Worm (Caenorhabditis elegans) whole organism, L2 larva: ENCODE measurements around the gene Y41D4A.3.

Experiments used
- C34F6.9 ChIP-seq: fragments of 150-350 bp; optimal IDR thresholded peaks from 2 replicates; lab custom pipeline; 2014; ENCODE audit warnings: missing biosample characterization, missing genetic modification characterization
- F13H6.1 ChIP-seq: sonication (generic microtip); optimal IDR thresholded peaks from 2 replicates; lab custom pipeline; 2016; ENCODE audit warnings: missing genetic modification characterization, missing compliant biosample characterization
- R02D3.7 ChIP-seq: fragments of 150-350 bp; optimal IDR thresholded peaks from 2 replicates; lab custom pipeline; 2014; ENCODE audit warnings: missing biosample characterization, missing genetic modification characterization
- Y55F3AM.14 ChIP-seq: fragments of 200-800 bp; sonication (Bioruptor generic); optimal IDR thresholded peaks from 2 replicates; lab custom pipeline; 2018; ENCODE audit warnings: mild to moderate bottlenecking, missing genetic modification characterization, missing compliant biosample characterization
- ZK546.5 ChIP-seq: sonication (generic microtip); optimal IDR thresholded peaks from 2 replicates; lab custom pipeline; 2017; ENCODE audit warnings: missing biosample characterization, missing genetic modification characterization
- alr-1 ChIP-seq: fragments of 150-350 bp; optimal IDR thresholded peaks from 2 replicates; lab custom pipeline; 2014; ENCODE audit warnings: missing biosample characterization, missing genetic modification characterization
- aly-2 ChIP-seq: fragments of 150-350 bp; optimal IDR thresholded peaks from 2 replicates; lab custom pipeline; 2014; ENCODE audit warnings: missing biosample characterization, missing genetic modification characterization
- ama-1 ChIP-seq: fragments of 150-350 bp; optimal IDR thresholded peaks from 2 replicates; lab custom pipeline; 2018; ENCODE audit warnings: inconsistent platforms
- blmp-1 ChIP-seq: sonication (generic microtip); optimal IDR thresholded peaks from 2 replicates; lab custom pipeline; 2017; ENCODE audit warnings: missing genetic modification characterization, mild to moderate bottlenecking, missing compliant biosample characterization, antibody characterized with exemption, moderate library complexity; ENCODE audit not compliant: insufficient read depth
- ceh-16 ChIP-seq: fragments of 150-350 bp; optimal IDR thresholded peaks from 2 replicates; lab custom pipeline; 2014; ENCODE audit warnings: missing biosample characterization, missing genetic modification characterization
- ceh-82 ChIP-seq: fragments of 150-350 bp; optimal IDR thresholded peaks from 2 replicates; lab custom pipeline; 2014; ENCODE audit warnings: missing biosample characterization, missing genetic modification characterization
- crh-2 ChIP-seq: sonication (generic microtip); optimal IDR thresholded peaks from 2 replicates; lab custom pipeline; 2017; ENCODE audit warnings: missing biosample characterization, missing genetic modification characterization
- dmd-4 ChIP-seq: sonication (generic microtip); optimal IDR thresholded peaks from 2 replicates; lab custom pipeline; 2017; ENCODE audit warnings: missing biosample characterization, missing genetic modification characterization
- egl-27 ChIP-seq: sonication (generic microtip); optimal IDR thresholded peaks from 3 replicates; lab custom pipeline; 2017; ENCODE audit warnings: missing biosample characterization, missing genetic modification reagents, missing genetic modification characterization
- elt-1 ChIP-seq: fragments of 150-350 bp; optimal IDR thresholded peaks from 2 replicates; lab custom pipeline; 2014; ENCODE audit warnings: missing biosample characterization, missing genetic modification characterization
- elt-3 ChIP-seq: sonication (generic microtip); optimal IDR thresholded peaks from 2 replicates; lab custom pipeline; 2017; ENCODE audit warnings: missing biosample characterization, missing genetic modification characterization
- fos-1 ChIP-seq: fragments of 150-350 bp; optimal IDR thresholded peaks from 2 replicates; lab custom pipeline; 2014; ENCODE audit warnings: missing biosample characterization, missing genetic modification characterization
- lin-11 ChIP-seq: fragments of 150-350 bp; sonication (generic microtip); optimal IDR thresholded peaks from 2 replicates; lab custom pipeline; 2014; ENCODE audit warnings: missing biosample characterization, missing genetic modification characterization, inconsistent platforms, mixed read lengths
- lin-13 ChIP-seq: fragments of 150-350 bp; optimal IDR thresholded peaks from 2 replicates; lab custom pipeline; 2014; ENCODE audit warnings: missing biosample characterization, missing genetic modification reagents, missing genetic modification characterization
- lin-39 ChIP-seq: fragments of 150-350 bp; optimal IDR thresholded peaks from 2 replicates; lab custom pipeline; 2014; ENCODE audit warnings: missing biosample characterization, missing genetic modification reagents, missing genetic modification characterization
- lsy-2 ChIP-seq, 2 experiments: fragments of 150-350 bp in 1 of 2; sonication (generic microtip) in 1 of 2; optimal IDR thresholded peaks; 2 replicates each; lab custom pipeline; 2014 to 2017; ENCODE audit warnings: missing biosample characterization in 2 of 2, missing genetic modification characterization in 2 of 2
- mab-5 ChIP-seq: fragments of 150-350 bp; optimal IDR thresholded peaks from 2 replicates; lab custom pipeline; 2014; ENCODE audit warnings: missing biosample characterization, missing genetic modification characterization
- mbf-1 ChIP-seq: sonication (generic microtip); optimal IDR thresholded peaks from 2 replicates; lab custom pipeline; 2017; ENCODE audit warnings: missing biosample characterization, missing genetic modification characterization
- mdl-1 ChIP-seq, 2 experiments: fragments of 150-350 bp in 1 of 2; sonication (generic microtip) in 1 of 2; optimal IDR thresholded peaks; 2 replicates each; lab custom pipeline; 2017; ENCODE audit warnings: missing biosample characterization in 2 of 2, missing genetic modification characterization in 2 of 2
- nhr-10 ChIP-seq: sonication (generic microtip); optimal IDR thresholded peaks from 2 replicates; lab custom pipeline; 2017; ENCODE audit warnings: missing biosample characterization, missing genetic modification characterization
- nhr-11 ChIP-seq: fragments of 150-350 bp; optimal IDR thresholded peaks from 2 replicates; lab custom pipeline; 2014; ENCODE audit warnings: missing biosample characterization, missing genetic modification characterization
- nhr-12 ChIP-seq: fragments of 150-350 bp; optimal IDR thresholded peaks from 2 replicates; lab custom pipeline; 2014; ENCODE audit warnings: missing biosample characterization, missing genetic modification characterization
- nhr-129 ChIP-seq: fragments of 150-350 bp; optimal IDR thresholded peaks from 2 replicates; lab custom pipeline; 2014; ENCODE audit warnings: missing biosample characterization, missing genetic modification characterization
- nhr-21 ChIP-seq: fragments of 150-350 bp; optimal IDR thresholded peaks from 2 replicates; lab custom pipeline; 2014; ENCODE audit warnings: missing biosample characterization, missing genetic modification characterization
- nhr-23 ChIP-seq: fragments of 150-350 bp; optimal IDR thresholded peaks from 2 replicates; lab custom pipeline; 2014; ENCODE audit warnings: missing biosample characterization, missing genetic modification reagents, missing genetic modification characterization
- nhr-237 ChIP-seq: fragments of 150-350 bp; optimal IDR thresholded peaks from 2 replicates; lab custom pipeline; 2014; ENCODE audit warnings: missing biosample characterization, missing genetic modification characterization
- nhr-25 ChIP-seq: fragments of 150-350 bp; sonication (generic microtip); optimal IDR thresholded peaks from 3 replicates; lab custom pipeline; 2014; ENCODE audit warnings: missing biosample characterization, missing genetic modification characterization
- nhr-6 ChIP-seq: fragments of 150-350 bp; optimal IDR thresholded peaks from 2 replicates; lab custom pipeline; 2014; ENCODE audit warnings: missing biosample characterization, missing genetic modification characterization
- nhr-77 ChIP-seq: fragments of 150-350 bp; optimal IDR thresholded peaks from 2 replicates; lab custom pipeline; 2014; ENCODE audit warnings: missing biosample characterization, missing genetic modification characterization
- peb-1 ChIP-seq: fragments of 150-350 bp; optimal IDR thresholded peaks from 2 replicates; lab custom pipeline; 2014; ENCODE audit warnings: missing biosample characterization, missing genetic modification characterization
- sem-4 ChIP-seq: fragments of 150-350 bp; optimal IDR thresholded peaks from 2 replicates; lab custom pipeline; 2014; ENCODE audit warnings: missing biosample characterization, missing genetic modification reagents, missing genetic modification characterization
- skn-1 ChIP-seq: sonication (generic microtip); optimal IDR thresholded peaks from 2 replicates; lab custom pipeline; 2017; ENCODE audit warnings: missing biosample characterization, missing genetic modification characterization
- sma-3 ChIP-seq: sonication (generic microtip); optimal IDR thresholded peaks from 2 replicates; lab custom pipeline; 2016; ENCODE audit warnings: missing genetic modification reagents, missing genetic modification characterization, missing compliant biosample characterization
- sma-9 ChIP-seq, 2 experiments: fragments of 150-350 bp in 1 of 2; sonication (generic microtip) in 1 of 2; optimal IDR thresholded peaks; 2 replicates each; lab custom pipeline; 2014 to 2016; ENCODE audit warnings: missing genetic modification characterization in 2 of 2, mild to moderate bottlenecking in 1 of 2, missing biosample characterization in 1 of 2, missing compliant biosample characterization in 1 of 2, missing genetic modification reagents in 1 of 2, moderate library complexity in 1 of 2
- snpc-4 ChIP-seq: fragments of 150-350 bp; optimal IDR thresholded peaks from 2 replicates; lab custom pipeline; 2014; ENCODE audit warnings: missing biosample characterization, missing genetic modification characterization
- unc-39 ChIP-seq: fragments of 150-350 bp; optimal IDR thresholded peaks from 2 replicates; lab custom pipeline; 2014; ENCODE audit warnings: missing biosample characterization, missing genetic modification characterization
- unc-55 ChIP-seq: fragments of 150-350 bp; sonication (generic microtip); optimal IDR thresholded peaks from 3 replicates; lab custom pipeline; 2014; ENCODE audit warnings: missing biosample characterization, missing genetic modification reagents, missing genetic modification characterization
- unc-62 ChIP-seq: fragments of 150-350 bp; optimal IDR thresholded peaks from 2 replicates; lab custom pipeline; 2014; ENCODE audit warnings: missing biosample characterization, missing genetic modification reagents, missing genetic modification characterization
- zag-1 ChIP-seq: fragments of 150-350 bp; optimal IDR thresholded peaks from 2 replicates; lab custom pipeline; 2014; ENCODE audit warnings: missing biosample characterization, missing genetic modification characterization
- ztf-1 ChIP-seq: fragments of 200-800 bp; sonication (Bioruptor generic); conservative IDR thresholded peaks from 2 replicates; pipeline ENCODE4 v1.3.6; 2022; ENCODE audit warnings: missing genetic modification characterization, missing compliant biosample characterization
- ztf-4 ChIP-seq: fragments of 150-350 bp; optimal IDR thresholded peaks from 2 replicates; lab custom pipeline; 2014; ENCODE audit warnings: missing biosample characterization, missing genetic modification characterization

Gene Y41D4A.3

DNA sequence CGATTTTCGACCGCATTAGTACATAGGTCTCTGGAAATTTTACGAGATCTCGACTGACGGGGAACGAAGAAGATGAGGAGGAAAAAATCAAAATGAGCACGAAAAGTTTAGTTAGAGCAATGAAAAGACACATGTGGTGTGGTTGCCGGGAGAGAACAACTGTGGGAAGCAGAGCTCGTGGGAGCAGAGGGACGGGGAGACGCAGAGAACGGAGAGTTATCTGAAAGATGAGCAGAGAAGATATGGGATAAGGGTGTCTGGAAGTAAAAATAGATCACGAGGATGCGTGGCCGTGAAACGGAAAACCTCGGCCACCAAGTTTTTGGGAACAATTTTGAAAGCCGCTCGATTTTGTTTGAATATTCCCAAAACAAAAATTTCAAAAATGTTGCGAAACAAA lies 8.0 kb downstream of the Y41D4A.3 start, which contains the start of gene Y41D4A.7:
TSS of gene Y41D4A.7 (minus strand) at position 18 of the 400 bp plus-strand sequence.
- TF ChIP-seq mdl-1 (tag; optimal IDR thresholded peaks at IDR 0.05; lab: Kevin White, UChicago) (no peak), C34F6.9 (peak; percentile 22), nhr-12 (tag; lab: Kevin White, UChicago) (no peak), nhr-129 (tag; lab: Kevin White, UChicago) (peak; percentile 50), unc-39 (no peak), F13H6.1 (tag; lab: Kevin White, UChicago) (peak; percentile 49), ztf-4 (tag; lab: Kevin White, UChicago) (no peak), lsy-2 (tag; optimal IDR thresholded peaks at IDR 0.05; lab: Kevin White, UChicago) (peak in 1 of 2 experiments; percentile 26)
- TF ChIP-seq, all 48 proteins: peak for 4

- TF ChIP-seq nhr-10 (tag; lab: Kevin White, UChicago) (no peak), mbf-1 (no peak), sem-4 (tag; lab: Kevin White, UChicago) (no peak), lsy-2 (tag; optimal IDR thresholded peaks at IDR 0.05; lab: Kevin White, UChicago) (no peak), R02D3.7 (tag; lab: Kevin White, UChicago) (no peak), sma-9 (GFP tag; optimal IDR thresholded peaks at IDR 0.05; lab: Kevin White, UChicago) (no peak), sma-9 (tag; optimal IDR thresholded peaks at IDR 0.05; lab: Kevin White, UChicago) (no peak), C34F6.9 (no peak), F13H6.1 (tag; lab: Kevin White, UChicago) (no peak), ZK546.5 (tag; lab: Kevin White, UChicago) (no peak), fos-1 (tag; lab: Kevin White, UChicago) (no peak), dmd-4 (tag; lab: Kevin White, UChicago) (no peak), nhr-77 (tag; lab: Kevin White, UChicago) (no peak), egl-27 (tag; lab: Kevin White, UChicago) (no peak), skn-1 (tag; lab: Kevin White, UChicago) (no peak), mab-5 (tag; lab: Kevin White, UChicago) (no peak), nhr-25 (tag; lab: Kevin White, UChicago) (no peak)
Observed at ce11 chrIV:1763452-1763851, 9.9 kb downstream of the Y41D4A.3 start.

ce11 chrIV:1765954-1766353 lies 12.4 kb downstream of the Y41D4A.3 start:
- TF ChIP-seq Y55F3AM.14 (GFP tag; lab: Kevin White, UChicago) (no peak), ZK546.5 (tag; lab: Kevin White, UChicago) (no peak), alr-1 (tag; lab: Kevin White, UChicago) (no peak), egl-27 (tag; lab: Kevin White, UChicago) (peak; percentile 15), sma-3 (GFP tag; lab: Kevin White, UChicago) (no peak), unc-62 (GFP tag; lab: Kevin White, UChicago) (no peak), nhr-10 (tag; lab: Kevin White, UChicago) (no peak), elt-1 (no peak), sma-9 (GFP tag; optimal IDR thresholded peaks at IDR 0.05; lab: Kevin White, UChicago) (peak; percentile 66), sma-9 (tag; optimal IDR thresholded peaks at IDR 0.05; lab: Kevin White, UChicago) (no peak), nhr-21 (no peak), unc-39 (no peak), ceh-16 (no peak), nhr-11 (no peak), F13H6.1 (tag; lab: Kevin White, UChicago) (peak; percentile 56), mdl-1 (tag; optimal IDR thresholded peaks at IDR 0.05; lab: Kevin White, UChicago) (peak in 1 of 2 experiments; percentile 46), mab-5 (tag; lab: Kevin White, UChicago) (no peak), R02D3.7 (tag; lab: Kevin White, UChicago) (no peak), sem-4 (tag; lab: Kevin White, UChicago) (peak; percentile 71), lin-13 (GFP tag; lab: Kevin White, UChicago) (no peak), fos-1 (tag; lab: Kevin White, UChicago) (no peak), ztf-4 (tag; lab: Kevin White, UChicago) (no peak), nhr-25 (tag; lab: Kevin White, UChicago) (no peak), ama-1 (no peak), unc-55 (GFP tag; lab: Kevin White, UChicago) (no peak), zag-1 (tag; lab: Kevin White, UChicago) (peak; percentile 21), lsy-2 (tag; optimal IDR thresholded peaks at IDR 0.05; lab: Kevin White, UChicago) (peak in 1 of 2 experiments; percentile 54), snpc-4 (tag; lab: Kevin White, UChicago) (no peak), aly-2 (tag; lab: Kevin White, UChicago) (no peak), nhr-23 (tag; lab: Kevin White, UChicago) (no peak), lin-11 (peak; percentile 3), elt-3 (tag; lab: Kevin White, UChicago) (no peak), mbf-1 (no peak), peb-1 (tag; lab: Kevin White, UChicago) (no peak), blmp-1 (no peak), ceh-82 (tag; lab: Kevin White, UChicago) (no peak), dmd-4 (tag; lab: Kevin White, UChicago) (no peak), nhr-6 (no peak), nhr-12 (tag; lab: Kevin White, UChicago) (no peak), lin-39 (tag; lab: Kevin White, UChicago) (no peak), crh-2 (tag; lab: Kevin White, UChicago) (no peak), C34F6.9 (peak; percentile 58), nhr-237 (tag; lab: Kevin White, UChicago) (no peak), ztf-1 (no peak), skn-1 (tag; lab: Kevin White, UChicago) (no peak), nhr-77 (tag; lab: Kevin White, UChicago) (no peak)
